Fruit fly (Drosophila melanogaster) whole organism: ENCODE results near the gene Smg5.

Source experiments
- pan ChIP-seq: fragments of >200 bp; optimal IDR thresholded peaks from 2 replicates; lab custom pipeline; 2017
- psq ChIP-seq: fragments of >200 bp; optimal IDR thresholded peaks from 2 replicates; lab custom pipeline; 2017
- usp ChIP-seq: fragments of >200 bp; optimal IDR thresholded peaks from 2 replicates; lab custom pipeline; 2017; ENCODE audit warnings: missing biosample characterization, missing genetic modification characterization, mixed read lengths

DNA sequence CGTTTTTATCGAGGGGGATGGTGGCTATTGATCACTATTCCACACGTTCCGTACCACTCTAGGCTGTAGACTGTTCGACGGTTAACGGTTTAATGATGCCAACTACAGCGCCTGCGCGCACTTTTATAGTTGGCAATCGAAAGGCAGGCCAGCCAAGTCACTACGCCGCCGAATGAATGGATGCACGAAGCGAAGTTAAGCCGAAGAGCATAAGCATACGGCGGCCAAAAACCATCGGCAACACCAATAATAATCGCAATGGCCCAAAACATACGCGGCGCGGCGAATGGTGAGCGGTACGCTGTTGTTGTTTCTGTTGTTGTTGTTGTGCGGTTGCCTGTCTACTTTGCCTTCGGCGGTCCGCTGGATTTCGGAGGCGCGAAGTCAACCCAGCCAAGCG is 19.0 kb upstream of the Smg5 start, which contains the start of gene Vajk1:
- no peak for TF ChIP-seq pan (lab: Kevin White, UChicago)
- TF ChIP-seq usp (GFP tag; lab: Kevin White, UChicago): no peak
- TF ChIP-seq psq (lab: Kevin White, UChicago): no peak
